Worm (Caenorhabditis elegans): ENCODE results near the gene srw-86.

DNA sequence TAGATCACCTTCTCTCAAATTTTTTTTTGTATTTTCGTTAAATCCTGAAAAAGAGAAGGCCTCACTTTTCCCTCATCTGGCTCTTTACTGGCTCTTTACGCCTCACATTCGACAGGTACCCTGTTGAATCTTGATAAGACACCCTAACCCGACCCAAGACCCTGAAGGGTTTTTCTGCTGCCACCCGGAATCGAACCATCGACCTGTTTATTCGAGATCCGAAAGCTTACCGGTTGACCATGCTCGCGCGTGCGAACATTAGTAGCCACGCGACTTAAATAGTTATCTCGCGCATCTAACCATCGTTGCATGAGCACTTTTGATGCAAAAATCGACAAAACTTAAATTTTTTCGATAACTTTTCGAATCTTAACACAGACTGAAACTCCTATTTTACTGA, 45.3 kb downstream of the srw-86 start:
- TF ChIP-seq nhr-237 (tag; optimal IDR thresholded peaks at IDR 0.05) (no peak), pha-4 (tag; optimal IDR thresholded peaks at IDR 0.05) (no peak), ZK546.5 (tag; optimal IDR thresholded peaks at IDR 0.05) (no peak), snpc-4 (tag; optimal IDR thresholded peaks at IDR 0.05) (no peak), elt-1 (tag; optimal IDR thresholded peaks at IDR 0.05) (no peak), lin-39 (tag; optimal IDR thresholded peaks at IDR 0.05) (no peak), zag-1 (tag; optimal IDR thresholded peaks at IDR 0.05) (no peak), sea-2 (GFP tag; optimal IDR thresholded peaks at IDR 0.05) (no peak), nhr-76 (tag; optimal IDR thresholded peaks at IDR 0.05) (no peak), aly-2 (tag; optimal IDR thresholded peaks at IDR 0.05) (no peak), nhr-11 (tag; optimal IDR thresholded peaks at IDR 0.05) (no peak), elt-3 (tag; optimal IDR thresholded peaks at IDR 0.05) (no peak), ceh-16 (tag; optimal IDR thresholded peaks at IDR 0.05) (no peak), ama-1 (optimal IDR thresholded peaks at IDR 0.05) (no peak)

Data from whole organism, L3 larva.